Worm (Caenorhabditis elegans): Measurements from ENCODE around the gene Y38H8A.4.

DNA sequence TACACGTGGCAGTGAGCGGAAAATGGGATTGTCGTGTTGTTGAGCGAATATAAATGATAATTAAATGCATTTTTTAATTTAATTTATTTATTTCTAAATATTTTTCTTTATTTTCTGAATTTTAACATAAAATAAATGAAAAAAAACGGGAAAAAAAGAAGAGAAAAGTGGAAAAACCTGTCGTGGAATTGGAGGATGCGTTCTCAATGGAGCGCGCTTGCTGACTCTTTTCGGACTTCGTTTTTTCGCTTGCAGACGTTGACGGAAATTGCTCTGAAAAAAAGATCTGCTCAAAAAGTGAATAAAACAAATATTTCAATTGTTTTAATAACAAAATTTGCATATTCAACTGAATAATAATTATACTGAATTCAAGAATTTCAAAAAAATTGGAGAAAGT lies 18.7 kb downstream of the Y38H8A.4 start:
- TF ChIP-seq pha-4 (tag; optimal IDR thresholded peaks at IDR 0.05), result no peak
- no peak for TF ChIP-seq dpl-1 (GFP tag; optimal IDR thresholded peaks at IDR 0.05)
- no peak for TF ChIP-seq tbp1 (GFP tag; optimal IDR thresholded peaks at IDR 0.05)
- TF ChIP-seq madf-10 (tag; optimal IDR thresholded peaks at IDR 0.05), result no peak
- no peak for TF ChIP-seq rpc-1 (optimal IDR thresholded peaks at IDR 0.05)
- no peak for TF ChIP-seq rpc-1 (tag; optimal IDR thresholded peaks at IDR 0.05)
- no peak for TF ChIP-seq unc-62 (GFP tag; optimal IDR thresholded peaks at IDR 0.05)
- no peak for TF ChIP-seq mel-28 (tag; optimal IDR thresholded peaks at IDR 0.05; ENCODE audit: borderline replicate concordance)

Data from whole organism, young adult.